Fruit fly (Drosophila melanogaster): ENCODE measurements around the gene CG9040.

Gene CG9040

DNA sequence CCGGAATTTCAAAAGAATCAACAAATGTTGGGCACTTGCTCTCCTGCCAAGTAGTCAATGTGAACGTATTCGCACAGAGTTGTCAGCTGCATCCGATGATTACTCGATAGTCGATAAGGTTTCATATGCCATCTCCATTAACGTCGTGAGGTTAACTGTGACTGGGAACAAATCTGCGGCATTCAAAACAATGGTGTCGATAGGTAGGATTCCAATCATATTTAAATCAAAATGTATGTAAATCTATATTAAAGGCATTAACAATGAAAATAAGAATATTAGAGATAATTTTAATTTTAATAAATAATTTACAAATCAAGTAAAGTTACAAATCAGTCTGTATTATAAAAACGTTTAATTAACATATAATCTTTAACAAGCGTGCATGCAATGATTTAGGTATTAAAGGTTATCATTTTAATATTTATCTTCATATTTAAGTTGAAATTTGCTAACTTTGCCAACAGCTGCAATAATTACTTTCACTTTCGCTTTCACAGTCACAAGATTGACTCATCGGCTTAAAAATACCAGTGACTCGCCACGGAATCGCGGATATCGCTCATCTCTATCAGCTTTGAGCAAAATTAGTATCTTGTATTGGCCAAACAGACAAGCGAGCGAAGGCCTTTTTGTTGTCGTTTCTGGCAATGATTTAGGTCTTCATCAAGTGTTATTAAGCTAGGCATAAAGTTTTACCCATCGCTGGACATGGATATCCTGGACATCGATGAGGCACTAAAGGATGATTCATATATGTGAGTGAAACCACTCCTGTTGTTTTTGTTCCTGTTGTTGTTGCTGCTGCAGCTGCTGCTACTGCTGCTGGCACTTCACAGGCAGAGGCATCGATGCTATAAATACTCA is 22.8 kb upstream of the CG9040 start, which contains the start of the genes Meics, Nxf3 and ssp2 (continued):
- TF ChIP-seq ac (GFP tag; optimal IDR thresholded peaks at IDR 0.05), result peak; percentile 18
- TF ChIP-seq fd3F (GFP tag; optimal IDR thresholded peaks at IDR 0.05), result no peak
- peak; percentile 26 for TF ChIP-seq Dek (tag; optimal IDR thresholded peaks at IDR 0.05)
- TF ChIP-seq C15 (GFP tag; IDR thresholded peaks at IDR 0.05), result no peak
- TF ChIP-seq jumu (GFP tag; optimal IDR thresholded peaks at IDR 0.05), result peak; percentile 29
- peak; percentile 27 for TF ChIP-seq HLHmδ (GFP tag; optimal IDR thresholded peaks at IDR 0.05)
- no peak for TF ChIP-seq CG8089 (GFP tag; optimal IDR thresholded peaks at IDR 0.05)
- no peak for TF ChIP-seq NC2β (GFP tag; optimal IDR thresholded peaks at IDR 0.05)
- peak; percentile 6 for TF ChIP-seq bab2 (GFP tag; optimal IDR thresholded peaks at IDR 0.05)
- peak; percentile 96 for TF ChIP-seq Ets65A (GFP tag)
- TF ChIP-seq emc (GFP tag; optimal IDR thresholded peaks at IDR 0.05), result no peak
- no peak for TF ChIP-seq ash1 (GFP tag; optimal IDR thresholded peaks at IDR 0.05)
- TF ChIP-seq CG3726 (GFP tag; IDR thresholded peaks at IDR 0.05), result no peak
- TF ChIP-seq odd (GFP tag; optimal IDR thresholded peaks at IDR 0.05), result no peak
- TF ChIP-seq CG2199 (GFP tag; IDR thresholded peaks at IDR 0.05), result no peak
- no peak for TF ChIP-seq ewg (GFP tag; optimal IDR thresholded peaks at IDR 0.05)
- TF ChIP-seq CG34224 (GFP tag; IDR thresholded peaks at IDR 0.05; ENCODE audit: partially characterized antibody), result peak; percentile 41; the same call in 1 of the 3 replicates
- TF ChIP-seq ind (GFP tag; optimal IDR thresholded peaks at IDR 0.05), result peak; percentile 45
- peak; percentile 72 for TF ChIP-seq nmo (GFP tag; optimal IDR thresholded peaks at IDR 0.05)
- TF ChIP-seq pzg (GFP tag; optimal IDR thresholded peaks at IDR 0.05), result peak; percentile 60
- TF ChIP-seq YL-1 (GFP tag; optimal IDR thresholded peaks at IDR 0.05), result peak; percentile 29
- peak; percentile 42 for TF ChIP-seq CG10543 (GFP tag; optimal IDR thresholded peaks at IDR 0.05)
- peak; percentile 23 for TF ChIP-seq dmrt11E (tag; optimal IDR thresholded peaks at IDR 0.05)
- no peak for TF ChIP-seq Nf-YC (tag; optimal IDR thresholded peaks at IDR 0.05)
- TF ChIP-seq stc (GFP tag; IDR thresholded peaks at IDR 0.05), result peak; percentile 27; the same call in 1 of the 2 replicates
- TF ChIP-seq CG15696 (tag; optimal IDR thresholded peaks at IDR 0.05), result no peak
- no peak for TF ChIP-seq CG1024 (GFP tag; IDR thresholded peaks at IDR 0.05)
- TF ChIP-seq CG7928 (GFP tag; optimal IDR thresholded peaks at IDR 0.05), result no peak
- peak; percentile 47; the same call in 1 of the 3 replicates for TF ChIP-seq HLH4C (GFP tag; IDR thresholded peaks at IDR 0.05; ENCODE audit: partially characterized antibody)
- peak; percentile 34; the same call in 1 of the 2 replicates for TF ChIP-seq sisA (GFP tag; IDR thresholded peaks at IDR 0.05)
- TF ChIP-seq CG9215 (GFP tag; IDR thresholded peaks at IDR 0.05), result peak; percentile 43; the same call in 1 of the 2 replicates
- TF ChIP-seq ara (GFP tag; IDR thresholded peaks at IDR 0.05), result no peak
- TF ChIP-seq Sox100B (GFP tag; optimal IDR thresholded peaks at IDR 0.05), result no peak
- TF ChIP-seq CG4424 (GFP tag; optimal IDR thresholded peaks at IDR 0.05), result no peak
- TF ChIP-seq Sry-δ (GFP tag; optimal IDR thresholded peaks at IDR 0.05), result peak; percentile 87
- TF ChIP-seq grau (tag; optimal IDR thresholded peaks at IDR 0.05), result peak; percentile 13
- peak; percentile 27 for TF ChIP-seq pum (GFP tag; optimal IDR thresholded peaks at IDR 0.05)

DNA sequence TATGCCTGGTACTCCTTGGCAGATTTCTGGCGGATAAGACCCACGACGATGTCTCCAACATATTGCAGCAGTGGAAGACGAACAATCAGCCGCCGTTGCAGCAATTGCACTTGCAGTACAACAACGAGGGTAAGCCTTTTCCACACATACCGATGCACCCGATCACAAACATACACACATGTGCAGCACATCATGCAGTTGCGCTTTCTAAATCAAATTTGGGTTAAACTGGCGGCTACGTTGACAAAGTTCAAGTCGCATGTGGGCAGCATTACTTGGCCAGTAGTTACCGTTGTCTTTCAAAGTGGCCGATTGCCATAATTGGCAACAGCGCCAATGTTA is 22.2 kb upstream of the CG9040 start:
- no peak for TF ChIP-seq CG8359 (GFP tag; optimal IDR thresholded peaks at IDR 0.05; ENCODE audit: borderline replicate concordance)
- TF ChIP-seq twi (tag; optimal IDR thresholded peaks at IDR 0.05), result peak; percentile 16
- no peak for TF ChIP-seq klu (GFP tag; IDR thresholded peaks at IDR 0.05)
- no peak for TF ChIP-seq CG4282 (GFP tag; optimal IDR thresholded peaks at IDR 0.05)
- TF ChIP-seq tx (GFP tag; optimal IDR thresholded peaks at IDR 0.05), result no peak
- TF ChIP-seq CG8478 (optimal IDR thresholded peaks at IDR 0.05), result peak; percentile 66
- TF ChIP-seq nerfin-1 (tag; optimal IDR thresholded peaks at IDR 0.05), result peak; percentile 87
- peak; percentile 30 for TF ChIP-seq MESR4 (GFP tag; optimal IDR thresholded peaks at IDR 0.05)
- TF ChIP-seq PHDP (tag; optimal IDR thresholded peaks at IDR 0.05), result no peak
- peak; percentile 46 for TF ChIP-seq D (optimal IDR thresholded peaks at IDR 0.05)
- no peak for TF ChIP-seq D (GFP tag; optimal IDR thresholded peaks at IDR 0.05)
- TF ChIP-seq cg (GFP tag; optimal IDR thresholded peaks at IDR 0.05), result peak; percentile 84
